Worm (Caenorhabditis elegans): ENCODE data around the gene ubc-7.

ce11 chrIII:9631117-9631655 is at the start of gene ubc-7:
- TF ChIP-seq flt-1 (GFP tag; IDR thresholded peaks at IDR 0.05) (no peak), ztf-23 (GFP tag; IDR thresholded peaks at IDR 0.05) (0 out of 2 replicates have a peak, but pooled peaks have one; percentile 13), ztf-29 (GFP tag; IDR thresholded peaks at IDR 0.05) (no peak), klf-2 (GFP tag; conservative IDR thresholded peaks at IDR 0.05) (no peak)

Data from whole organism, midembryonic.